Worm (Caenorhabditis elegans) whole organism, L1 larva: ENCODE results near the gene smg-7.
A peak's percentile ranks its signal among the peaks of the same experiment; 100 is the strongest.

Experiments
- C04F5.9 ChIP-seq: sonication (generic microtip); optimal IDR thresholded peaks from 2 replicates; lab custom pipeline; 2016; ENCODE audit warnings: missing genetic modification characterization, missing compliant biosample characterization
- C16A3.4 ChIP-seq: fragments of 150-350 bp; optimal IDR thresholded peaks from 2 replicates; lab custom pipeline; 2014; ENCODE audit warnings: missing biosample characterization, missing genetic modification characterization
- C34B4.2 ChIP-seq: sonication (generic microtip); optimal IDR thresholded peaks from 2 replicates; lab custom pipeline; 2017; ENCODE audit warnings: mild to moderate bottlenecking, missing genetic modification characterization, missing compliant biosample characterization
- F16B12.6 ChIP-seq: fragments of 150-350 bp; optimal IDR thresholded peaks from 2 replicates; lab custom pipeline; 2014; ENCODE audit warnings: missing biosample characterization, missing genetic modification characterization
- Y116A8C.19 ChIP-seq: sonication (generic microtip); optimal IDR thresholded peaks from 2 replicates; lab custom pipeline; 2016; ENCODE audit warnings: missing compliant biosample characterization, missing genetic modification characterization, borderline replicate concordance
- aha-1 ChIP-seq: fragments of 150-350 bp; optimal IDR thresholded peaks from 2 replicates; lab custom pipeline; 2014; ENCODE audit warnings: missing biosample characterization, missing genetic modification characterization
- alr-1 ChIP-seq: fragments of 200-800 bp; sonication (Bioruptor generic); optimal IDR thresholded peaks from 2 replicates; lab custom pipeline; 2018; ENCODE audit warnings: borderline replicate concordance, mild to moderate bottlenecking, missing genetic modification characterization, missing compliant biosample characterization
- aly-2 ChIP-seq: fragments of 150-350 bp; optimal IDR thresholded peaks from 2 replicates; lab custom pipeline; 2014; ENCODE audit warnings: missing biosample characterization, missing genetic modification characterization
- blmp-1 ChIP-seq: fragments of 150-350 bp; optimal IDR thresholded peaks from 2 replicates; lab custom pipeline; 2014; ENCODE audit warnings: missing biosample characterization, missing genetic modification characterization
- ceh-63 ChIP-seq: fragments of 200-800 bp; sonication (Bioruptor generic); optimal IDR thresholded peaks from 2 replicates; lab custom pipeline; 2018; ENCODE audit warnings: mild to moderate bottlenecking, missing genetic modification characterization, missing compliant biosample characterization
- ceh-8 ChIP-seq: fragments of 200-800 bp; sonication (Bioruptor generic); optimal IDR thresholded peaks from 2 replicates; lab custom pipeline; 2018; ENCODE audit warnings: mild to moderate bottlenecking, missing genetic modification characterization, moderate library complexity, missing compliant biosample characterization
- dpl-1 ChIP-seq, 3 experiments: fragments of 150-350 bp in 2 of 3; sonication (generic microtip) in 1 of 3; optimal IDR thresholded peaks; 2 replicates each; lab custom pipeline; 2014 to 2017; ENCODE audit warnings: missing biosample characterization in 3 of 3, missing genetic modification characterization in 3 of 3, missing genetic modification reagents in 3 of 3
- dsc-1 ChIP-seq: sonication (generic microtip); optimal IDR thresholded peaks from 2 replicates; lab custom pipeline; 2016; ENCODE audit warnings: mild to moderate bottlenecking, missing genetic modification characterization, missing compliant biosample characterization
- efl-1 ChIP-seq, 4 experiments: fragments of 150-350 bp; optimal IDR thresholded peaks in 3 of 4; peaks in 1 of 4; 1 replicate in 1 of 4; 2 replicates in 3 of 4; lab custom pipeline; 2014; ENCODE audit warnings: missing biosample characterization in 2 of 4, missing genetic modification characterization in 2 of 4, missing genetic modification reagents in 2 of 4
- efl-3 ChIP-seq: fragments of 200-800 bp; sonication (Bioruptor generic); optimal IDR thresholded peaks from 2 replicates; lab custom pipeline; 2018; ENCODE audit warnings: mild to moderate bottlenecking, missing genetic modification characterization, missing compliant biosample characterization
- egl-13 ChIP-seq: sonication (generic microtip); optimal IDR thresholded peaks from 2 replicates; lab custom pipeline; 2016; ENCODE audit warnings: missing genotype, missing genetic modification reagents, missing genetic modification characterization, missing compliant biosample characterization
- elt-2 ChIP-seq: sonication (generic microtip); optimal IDR thresholded peaks from 2 replicates; lab custom pipeline; 2016; ENCODE audit warnings: missing genetic modification characterization, mild to moderate bottlenecking, inconsistent platforms, missing compliant biosample characterization, missing genetic modification reagents
- fkh-8 ChIP-seq: sonication (generic microtip); optimal IDR thresholded peaks from 2 replicates; lab custom pipeline; 2016; ENCODE audit warnings: mild to moderate bottlenecking, missing genetic modification characterization, missing compliant biosample characterization
- hlh-4 ChIP-seq: sonication (generic microtip); optimal IDR thresholded peaks from 2 replicates; lab custom pipeline; 2016; ENCODE audit warnings: mild to moderate bottlenecking, missing genetic modification characterization, missing compliant biosample characterization
- irx-1 ChIP-seq: sonication (generic microtip); optimal IDR thresholded peaks from 2 replicates; lab custom pipeline; 2016; ENCODE audit warnings: missing genetic modification characterization, missing compliant biosample characterization
- isw-1 ChIP-seq: fragments of 200-800 bp; sonication (Bioruptor generic); IDR thresholded peaks from 2 replicates; pipeline ENCODE4 v1.3.6; 2022; ENCODE audit warnings: missing genetic modification characterization, missing compliant biosample characterization
- jun-1 ChIP-seq: fragments of 150-350 bp; optimal IDR thresholded peaks from 2 replicates; lab custom pipeline; 2014; ENCODE audit warnings: missing biosample characterization, missing genetic modification reagents, missing genetic modification characterization
- lin-13 ChIP-seq: fragments of 150-350 bp; optimal IDR thresholded peaks from 2 replicates; lab custom pipeline; 2014; ENCODE audit warnings: missing biosample characterization, missing genetic modification reagents, missing genetic modification characterization
- lin-14 ChIP-seq: fragments of 200-800 bp; sonication (Bioruptor generic); optimal IDR thresholded peaks from 2 replicates; lab custom pipeline; 2018; ENCODE audit warnings: mild to moderate bottlenecking, missing genetic modification characterization, moderate library complexity, missing compliant biosample characterization
- lin-39 ChIP-seq: fragments of 150-350 bp; optimal IDR thresholded peaks from 2 replicates; lab custom pipeline; 2014; ENCODE audit warnings: missing biosample characterization, missing genetic modification reagents, missing genetic modification characterization
- lsy-2 ChIP-seq, 2 experiments: fragments of 150-350 bp; optimal IDR thresholded peaks; 2 replicates each; lab custom pipeline; 2014; ENCODE audit warnings: missing biosample characterization in 2 of 2, missing genetic modification characterization in 2 of 2
- mep-1 ChIP-seq: fragments of 150-350 bp; optimal IDR thresholded peaks from 2 replicates; lab custom pipeline; 2014; ENCODE audit warnings: missing biosample characterization, missing genetic modification characterization
- nhr-11 ChIP-seq: fragments of 150-350 bp; optimal IDR thresholded peaks from 2 replicates; lab custom pipeline; 2014; ENCODE audit warnings: missing biosample characterization, missing genetic modification characterization
- nhr-12 ChIP-seq: sonication (generic microtip); optimal IDR thresholded peaks from 2 replicates; lab custom pipeline; 2017; ENCODE audit warnings: missing biosample characterization, missing genetic modification characterization
- nhr-19 ChIP-seq: fragments of 200-800 bp; sonication (Bioruptor generic); conservative IDR thresholded peaks from 2 replicates; pipeline ENCODE4 v1.3.6; 2022; ENCODE audit warnings: missing genetic modification characterization, missing compliant biosample characterization
- nhr-237 ChIP-seq: fragments of 150-350 bp; optimal IDR thresholded peaks from 2 replicates; lab custom pipeline; 2014; ENCODE audit warnings: missing biosample characterization, missing genetic modification characterization
- nhr-28 ChIP-seq: fragments of 150-350 bp; optimal IDR thresholded peaks from 2 replicates; lab custom pipeline; 2014; ENCODE audit warnings: missing biosample characterization, missing genetic modification characterization
- nhr-76 ChIP-seq: sonication (generic microtip); optimal IDR thresholded peaks from 2 replicates; lab custom pipeline; 2017; ENCODE audit warnings: missing biosample characterization, missing genetic modification characterization
- nhr-77 ChIP-seq: fragments of 150-350 bp; optimal IDR thresholded peaks from 2 replicates; lab custom pipeline; 2014; ENCODE audit warnings: missing biosample characterization, missing genetic modification characterization
- nhr-90 ChIP-seq: sonication (generic microtip); optimal IDR thresholded peaks from 2 replicates; lab custom pipeline; 2016; ENCODE audit warnings: mild to moderate bottlenecking, missing genetic modification characterization, missing compliant biosample characterization; ENCODE audit not compliant: poor library complexity
- rnt-1 ChIP-seq: sonication (generic microtip); optimal IDR thresholded peaks from 2 replicates; lab custom pipeline; 2016; ENCODE audit warnings: mild to moderate bottlenecking, missing genetic modification characterization, moderate library complexity, missing compliant biosample characterization
- skn-1 ChIP-seq: fragments of 150-350 bp; optimal IDR thresholded peaks from 2 replicates; lab custom pipeline; 2014; ENCODE audit warnings: missing biosample characterization, missing genetic modification characterization
- snpc-4 ChIP-seq: fragments of 150-350 bp; optimal IDR thresholded peaks from 2 replicates; lab custom pipeline; 2014; ENCODE audit warnings: missing biosample characterization, missing genetic modification characterization
- sptf-1 ChIP-seq: fragments of 150-350 bp; optimal IDR thresholded peaks from 2 replicates; lab custom pipeline; 2014; ENCODE audit warnings: missing biosample characterization, missing genetic modification characterization
- sup-37 ChIP-seq: fragments of 200-800 bp; sonication (Bioruptor generic); optimal IDR thresholded peaks from 2 replicates; lab custom pipeline; 2018; ENCODE audit warnings: mild to moderate bottlenecking, missing genetic modification characterization, missing compliant biosample characterization
- swsn-7 ChIP-seq: sonication (generic microtip); optimal IDR thresholded peaks from 2 replicates; lab custom pipeline; 2016; ENCODE audit warnings: missing genetic modification characterization, missing compliant biosample characterization
- unc-130 ChIP-seq: fragments of 150-350 bp; optimal IDR thresholded peaks from 2 replicates; lab custom pipeline; 2017; ENCODE audit warnings: missing biosample characterization, missing genetic modification characterization, inconsistent platforms
- unc-98 ChIP-seq: fragments of 200-800 bp; sonication (Bioruptor generic); IDR thresholded peaks from 2 replicates; pipeline ENCODE4 v1.3.6; 2022; ENCODE audit warnings: missing genetic modification characterization, missing compliant biosample characterization
- vab-15 ChIP-seq: sonication (generic microtip); optimal IDR thresholded peaks from 2 replicates; lab custom pipeline; 2017; ENCODE audit warnings: missing genotype, mild to moderate bottlenecking, missing genetic modification characterization, missing compliant biosample characterization
- xbp-1 ChIP-seq: sonication (generic microtip); optimal IDR thresholded peaks from 2 replicates; lab custom pipeline; 2016; ENCODE audit warnings: missing genetic modification characterization, missing compliant biosample characterization
- ztf-11 ChIP-seq, 2 experiments: sonication (generic microtip); optimal IDR thresholded peaks; 2 replicates each; lab custom pipeline; 2016 to 2017; ENCODE audit warnings: missing genetic modification characterization in 2 of 2, missing biosample characterization in 1 of 2, missing compliant biosample characterization in 1 of 2

The smg-7 gene

ce11 chrIV:6777156-6777555 is 34.9 kb upstream of the smg-7 start:
- TF ChIP-seq lin-14 (peak; percentile 1), vab-15 (tag; lab: Kevin White, UChicago) (no peak), isw-1 (GFP tag; lab: Robert Waterston, UW) (no peak), egl-13 (no peak), lsy-2 (tag; optimal IDR thresholded peaks at IDR 0.05; lab: Kevin White, UChicago) (no peak), nhr-19 (GFP tag; lab: Robert Waterston, UW) (no peak), unc-130 (tag; lab: Kevin White, UChicago) (no peak), blmp-1 (tag; lab: Kevin White, UChicago) (no peak), efl-1 (optimal IDR thresholded peaks at IDR 0.05; lab: Kevin White, UChicago) (peak in 1 of 2 experiments; percentile 5), efl-1 (GFP tag; optimal IDR thresholded peaks at IDR 0.05 in 1 of 2; lab: Kevin White, UChicago) (peak in 1 of 2 experiments; percentile 83), Y116A8C.19 (tag; lab: Kevin White, UChicago) (no peak)

ce11 chrIV:6771556-6771955 is 29.3 kb upstream of the smg-7 start:
- TF ChIP-seq aha-1 (tag; lab: Kevin White, UChicago) (no peak), ceh-8 (GFP tag; lab: Kevin White, UChicago) (no peak), C16A3.4 (tag; lab: Kevin White, UChicago) (no peak), nhr-19 (GFP tag; lab: Robert Waterston, UW) (no peak), alr-1 (no peak), F16B12.6 (tag; lab: Kevin White, UChicago) (no peak), skn-1 (no peak), efl-1 (optimal IDR thresholded peaks at IDR 0.05; lab: Kevin White, UChicago) (no peak), efl-1 (GFP tag; optimal IDR thresholded peaks at IDR 0.05 in 1 of 2; lab: Kevin White, UChicago) (peak in 1 of 2 experiments; percentile 7), Y116A8C.19 (tag; lab: Kevin White, UChicago) (no peak), elt-2 (peak; percentile 53), rnt-1 (tag; lab: Kevin White, UChicago) (no peak), blmp-1 (tag; lab: Kevin White, UChicago) (no peak), nhr-76 (tag; lab: Kevin White, UChicago) (no peak), unc-130 (tag; lab: Kevin White, UChicago) (no peak), nhr-237 (tag; lab: Kevin White, UChicago) (no peak), dpl-1 (GFP tag; optimal IDR thresholded peaks at IDR 0.05; lab: Kevin White, UChicago) (no peak), hlh-4 (no peak), sptf-1 (tag; lab: Kevin White, UChicago) (no peak)
- TF ChIP-seq, all 84 proteins: peak for 2

- peak; percentile 36 for TF ChIP-seq elt-2
- no peak for TF ChIP-seq Y116A8C.19 (tag; lab: Kevin White, UChicago)
- no peak for TF ChIP-seq lin-39
- no peak for TF ChIP-seq fkh-8 (tag; lab: Kevin White, UChicago)
- no peak for TF ChIP-seq sup-37
- TF ChIP-seq snpc-4 (tag; lab: Kevin White, UChicago): no peak
- no peak for TF ChIP-seq F16B12.6 (tag; lab: Kevin White, UChicago)
- no peak for TF ChIP-seq ceh-63 (GFP tag; lab: Kevin White, UChicago)
Measured at ce11 chrIV:6770407-6770883, 28.2 kb upstream of the smg-7 start, which contains the start of gene anat-1. TSS of gene anat-1 (plus strand) at chrIV:6770833.

- peak; percentile 57 for TF ChIP-seq swsn-7 (tag; lab: Kevin White, UChicago)
- TF ChIP-seq C34B4.2 (tag; lab: Kevin White, UChicago): no peak
- TF ChIP-seq nhr-28 (tag; lab: Kevin White, UChicago): no peak
- TF ChIP-seq lsy-2 (tag; optimal IDR thresholded peaks at IDR 0.05; lab: Kevin White, UChicago): peak; percentile 59 to 74
- peak; percentile 87 for TF ChIP-seq lin-14
- no peak for TF ChIP-seq irx-1
- TF ChIP-seq jun-1 (tag; lab: Kevin White, UChicago): peak; percentile 33
- TF ChIP-seq xbp-1 (tag; lab: Kevin White, UChicago): peak; percentile 16
- no peak for TF ChIP-seq nhr-90 (tag; lab: Kevin White, UChicago)
- no peak for TF ChIP-seq efl-3
- peak; percentile 16 for TF ChIP-seq dsc-1
- no peak for TF ChIP-seq ztf-11 (tag; optimal IDR thresholded peaks at IDR 0.05; lab: Kevin White, UChicago)
- TF ChIP-seq unc-98 (GFP tag; lab: Robert Waterston, UW): no peak
- TF ChIP-seq nhr-12 (tag; lab: Kevin White, UChicago): no peak
- no peak for TF ChIP-seq lin-13
- TF ChIP-seq aly-2 (tag; lab: Kevin White, UChicago): no peak
- TF ChIP-seq mep-1: peak; percentile 54
- TF ChIP-seq skn-1: peak; percentile 39
- peak in 1 of 3 experiments; percentile 17 for TF ChIP-seq dpl-1 (GFP tag; optimal IDR thresholded peaks at IDR 0.05; lab: Kevin White, UChicago)
- TF ChIP-seq nhr-11 (tag; lab: Kevin White, UChicago): no peak
- no peak for TF ChIP-seq C04F5.9
- peak; percentile 12 for TF ChIP-seq nhr-77 (tag; lab: Kevin White, UChicago)
Measured at ce11 chrIV:6767240-6767639, 25.0 kb upstream of the smg-7 start.
